Fruit fly (Drosophila melanogaster) whole organism, embryonic: ENCODE measurements around the gene hgo.

Experiments used
- Awh ChIP-seq: fragments of 200-800 bp; sonication (Bioruptor generic); IDR thresholded peaks from 2 replicates; pipeline ENCODE4, ENCODE4 v1.3.6; 2022; ENCODE audit warnings: missing biosample characterization, missing genetic modification characterization
- BEAF-32 ChIP-seq: fragments of 200-800 bp; sonication (Bioruptor generic); optimal IDR thresholded peaks from 3 replicates; lab custom pipeline; 2017; ENCODE audit warnings: missing biosample characterization, missing genetic modification characterization, mild to moderate bottlenecking, moderate library complexity, missing genetic modification reagents
- BtbVII ChIP-seq: fragments of 200-800 bp; sonication (Bioruptor generic); optimal IDR thresholded peaks from 3 replicates; lab custom pipeline; 2017; ENCODE audit warnings: missing biosample characterization, mild to moderate bottlenecking, missing genetic modification characterization
- CG12236 ChIP-seq: fragments of 200-800 bp; sonication (Bioruptor generic); optimal IDR thresholded peaks from 2 replicates; lab custom pipeline; 2016; ENCODE audit warnings: missing biosample characterization, missing genetic modification characterization
- CG12391 ChIP-seq: fragments of 200-800 bp; sonication (Bioruptor generic); optimal IDR thresholded peaks from 3 replicates; lab custom pipeline; 2018; ENCODE audit warnings: missing biosample characterization, mild to moderate bottlenecking, missing genetic modification characterization, moderate library complexity
- CG12659 ChIP-seq: fragments of 200-800 bp; sonication (Bioruptor generic); optimal IDR thresholded peaks from 3 replicates; lab custom pipeline; 2017; ENCODE audit warnings: mild to moderate bottlenecking, missing biosample characterization, missing genetic modification reagents, missing genetic modification characterization
- CG14014 ChIP-seq: fragments of 200-800 bp; sonication (Bioruptor generic); IDR thresholded peaks from 2 replicates; pipeline ENCODE4 v1.3.6; 2022; ENCODE audit warnings: missing biosample characterization, missing genetic modification characterization
- CG14710 ChIP-seq: fragments of 200-800 bp; sonication (Bioruptor generic); optimal IDR thresholded peaks from 3 replicates; lab custom pipeline; 2019; ENCODE audit warnings: missing biosample characterization, mild to moderate bottlenecking, missing genetic modification characterization, moderate library complexity
- CG15514 ChIP-seq: fragments of 200-800 bp; sonication (Bioruptor generic); optimal IDR thresholded peaks from 3 replicates; lab custom pipeline; 2017; ENCODE audit warnings: missing biosample characterization, missing genetic modification characterization, mild to moderate bottlenecking, moderate library complexity, missing genetic modification reagents
- CG16863 ChIP-seq: fragments of 200-800 bp; sonication (Bioruptor generic); optimal IDR thresholded peaks from 3 replicates; lab custom pipeline; 2016; ENCODE audit warnings: missing biosample characterization, missing genetic modification characterization
- CG17361 ChIP-seq: fragments of 200-800 bp; sonication (Bioruptor generic); IDR thresholded peaks from 3 replicates; pipeline ENCODE4 v1.3.6; 2022; ENCODE audit warnings: missing biosample characterization, missing genetic modification characterization
- CG1792 ChIP-seq: fragments of 200-800 bp; sonication (Bioruptor generic); optimal IDR thresholded peaks from 2 replicates; lab custom pipeline; 2016; ENCODE audit warnings: missing biosample characterization, missing genetic modification characterization
- CG18011 ChIP-seq: fragments of 200-800 bp; sonication (Bioruptor generic); optimal IDR thresholded peaks from 2 replicates; lab custom pipeline; 2017; ENCODE audit warnings: missing biosample characterization, missing genetic modification characterization, mild to moderate bottlenecking, moderate library complexity, missing genotype
- CG18619 ChIP-seq: fragments of 200-800 bp; sonication (Bioruptor generic); optimal IDR thresholded peaks from 3 replicates; lab custom pipeline; 2017; ENCODE audit warnings: missing biosample characterization, mild to moderate bottlenecking, missing genetic modification characterization
- CG2678 ChIP-seq: fragments of 200-800 bp; sonication (Bioruptor generic); optimal IDR thresholded peaks from 3 replicates; lab custom pipeline; 2019; ENCODE audit warnings: missing biosample characterization, mild to moderate bottlenecking, missing genetic modification characterization, moderate library complexity
- CG31224 ChIP-seq: fragments of 200-800 bp; sonication (Bioruptor generic); IDR thresholded peaks from 2 replicates; pipeline ENCODE4 v1.3.6; 2022; ENCODE audit warnings: missing biosample characterization, missing genetic modification characterization
- CG34422 ChIP-seq: fragments of 200-800 bp; sonication (Bioruptor generic); IDR thresholded peaks from 3 replicates; pipeline ENCODE4 v1.3.6; 2022; ENCODE audit warnings: missing biosample characterization, missing genetic modification characterization
- CG6854 ChIP-seq: fragments of 200-800 bp; sonication (Bioruptor generic); optimal IDR thresholded peaks from 3 replicates; lab custom pipeline; 2017; ENCODE audit warnings: missing biosample characterization, mild to moderate bottlenecking, missing genetic modification characterization
- CG8944 ChIP-seq: fragments of 200-800 bp; sonication (Bioruptor generic); optimal IDR thresholded peaks from 3 replicates; lab custom pipeline; 2016; ENCODE audit warnings: missing biosample characterization, missing genetic modification characterization
- CG9609 ChIP-seq: fragments of 200-800 bp; sonication (Bioruptor generic); optimal IDR thresholded peaks from 3 replicates; lab custom pipeline; 2016; ENCODE audit warnings: missing biosample characterization, missing genetic modification characterization
- CTCF ChIP-seq: fragments of 200-800 bp; sonication (Bioruptor generic); optimal IDR thresholded peaks from 2 replicates; lab custom pipeline; 2017; ENCODE audit warnings: missing biosample characterization, mild to moderate bottlenecking, missing genetic modification characterization, moderate library complexity
- D19B ChIP-seq: fragments of 200-800 bp; sonication (Bioruptor generic); optimal IDR thresholded peaks from 2 replicates; lab custom pipeline; 2017; ENCODE audit warnings: missing biosample characterization, mild to moderate bottlenecking, missing genetic modification characterization
- Dfd ChIP-seq, 2 experiments: fragments of >200 bp; optimal IDR thresholded peaks; 2 replicates each; lab custom pipeline; 2017; ENCODE audit warnings: missing biosample characterization in 2 of 2, missing genetic modification characterization in 2 of 2
- Fer3 ChIP-seq: fragments of 200-800 bp; sonication (Bioruptor generic); optimal IDR thresholded peaks from 2 replicates; lab custom pipeline; 2018; ENCODE audit warnings: missing biosample characterization, mild to moderate bottlenecking, missing genetic modification characterization, moderate library complexity
- HHEX ChIP-seq: fragments of 200-800 bp; sonication (Bioruptor generic); optimal IDR thresholded peaks from 3 replicates; lab custom pipeline; 2017; ENCODE audit warnings: missing biosample characterization, mild to moderate bottlenecking, missing genetic modification characterization, missing genetic modification reagents
- HLH3B ChIP-seq: fragments of 200-800 bp; sonication (Bioruptor generic); IDR thresholded peaks from 2 replicates; pipeline ENCODE4 v1.3.6; 2022; ENCODE audit warnings: missing biosample characterization, missing genetic modification characterization
- NFAT ChIP-seq: fragments of 200-800 bp; sonication (Bioruptor generic); IDR thresholded peaks from 2 replicates; pipeline ENCODE4 v1.3.6; 2022; ENCODE audit warnings: missing biosample characterization, missing genetic modification characterization
- Tbp ChIP-seq: fragments of >200 bp; optimal IDR thresholded peaks from 2 replicates; lab custom pipeline; 2018; ENCODE audit warnings: missing biosample characterization, missing genetic modification characterization
- al ChIP-seq: fragments of 200-800 bp; sonication (Bioruptor generic); IDR thresholded peaks from 2 replicates; pipeline ENCODE4 v1.3.6; 2022; ENCODE audit warnings: missing biosample characterization, missing genetic modification characterization
- aop ChIP-seq: fragments of 200-800 bp; sonication (Bioruptor generic); IDR thresholded peaks from 2 replicates; pipeline ENCODE4 v1.3.6; 2022; ENCODE audit warnings: missing biosample characterization, missing genetic modification characterization
- ase ChIP-seq: fragments of 200-800 bp; sonication (Bioruptor generic); IDR thresholded peaks from 3 replicates; pipeline ENCODE4 v1.3.6; 2022; ENCODE audit warnings: missing biosample characterization, missing genetic modification characterization
- ato ChIP-seq: fragments of 200-800 bp; sonication (Bioruptor generic); IDR thresholded peaks from 2 replicates; pipeline ENCODE4 v1.3.6; 2022; ENCODE audit warnings: missing biosample characterization, missing genetic modification characterization; ENCODE audit not compliant: partially characterized antibody
- caup ChIP-seq: fragments of 200-800 bp; sonication (Bioruptor generic); optimal IDR thresholded peaks from 3 replicates; lab custom pipeline; 2017; ENCODE audit warnings: missing biosample characterization, mild to moderate bottlenecking, missing genetic modification characterization, moderate library complexity; ENCODE audit not compliant: severe bottlenecking
- chm ChIP-seq: fragments of 200-800 bp; sonication (Bioruptor generic); IDR thresholded peaks from 2 replicates; pipeline ENCODE4 v1.3.6; 2022; ENCODE audit warnings: missing biosample characterization, missing genetic modification characterization
- crp ChIP-seq, 2 experiments: fragments of 200-800 bp; sonication (Bioruptor generic); optimal IDR thresholded peaks; 2 replicates in 1 of 2; 3 replicates in 1 of 2; lab custom pipeline; 2017; ENCODE audit warnings: missing biosample characterization in 2 of 2, missing genetic modification characterization in 2 of 2, mild to moderate bottlenecking in 1 of 2, moderate library complexity in 1 of 2
- da ChIP-seq: fragments of 200-800 bp; sonication (Bioruptor generic); optimal IDR thresholded peaks from 2 replicates; lab custom pipeline; 2016; ENCODE audit warnings: missing biosample characterization, missing genetic modification characterization
- ems ChIP-seq: fragments of 200-800 bp; sonication (Bioruptor generic); optimal IDR thresholded peaks from 3 replicates; lab custom pipeline; 2016; ENCODE audit warnings: missing biosample characterization, missing genetic modification characterization
- ewg ChIP-seq: fragments of 200-800 bp; sonication (Bioruptor generic); optimal IDR thresholded peaks from 3 replicates; lab custom pipeline; 2017; ENCODE audit warnings: mild to moderate bottlenecking, missing biosample characterization, missing genetic modification reagents, missing genetic modification characterization
- grn ChIP-seq: fragments of 200-800 bp; sonication (Bioruptor generic); optimal IDR thresholded peaks from 3 replicates; lab custom pipeline; 2017; ENCODE audit warnings: missing biosample characterization, missing genetic modification characterization
- hbn ChIP-seq: fragments of 200-800 bp; sonication (Bioruptor generic); IDR thresholded peaks from 2 replicates; pipeline ENCODE4 v1.3.6; 2022; ENCODE audit warnings: missing biosample characterization, missing genetic modification characterization; ENCODE audit not compliant: partially characterized antibody
- hkb ChIP-seq, 2 experiments: fragments of 200-800 bp in 1 of 2; fragments of >200 bp in 1 of 2; sonication (Bioruptor generic) in 1 of 2; IDR thresholded peaks in 1 of 2; optimal IDR thresholded peaks in 1 of 2; 2 replicates each; pipeline versions ENCODE4 v1.3.6 to Lab custom; 2017 to 2022; ENCODE audit warnings: missing biosample characterization in 1 of 2, missing genetic modification characterization in 1 of 2
- lov ChIP-seq, 2 experiments: fragments of 200-800 bp in 1 of 2; fragments of >200 bp in 1 of 2; sonication (Bioruptor generic) in 1 of 2; IDR thresholded peaks in 1 of 2; optimal IDR thresholded peaks in 1 of 2; 2 replicates in 1 of 2; 3 replicates in 1 of 2; pipeline versions ENCODE4 v1.3.6 to Lab custom; 2017 to 2022; ENCODE audit warnings: missing biosample characterization in 1 of 2, missing genetic modification characterization in 1 of 2
- sd ChIP-seq: fragments of 200-800 bp; sonication (Bioruptor generic); optimal IDR thresholded peaks from 3 replicates; lab custom pipeline; 2018; ENCODE audit warnings: missing biosample characterization, mild to moderate bottlenecking, missing genetic modification characterization, moderate library complexity
- sens ChIP-seq: fragments of 200-800 bp; sonication (Bioruptor generic); peaks from one replicate; lab custom pipeline; 2016; ENCODE audit warnings: missing biosample characterization, missing genetic modification characterization
- ssp ChIP-seq: fragments of 200-800 bp; sonication (Bioruptor generic); IDR thresholded peaks from 2 replicates; pipeline ENCODE4 v1.3.6; 2022; ENCODE audit warnings: missing biosample characterization, missing genetic modification characterization
- unc-4 ChIP-seq: fragments of 200-800 bp; sonication (Bioruptor generic); IDR thresholded peaks from 2 replicates; pipeline ENCODE4 v1.3.6; 2022; ENCODE audit warnings: missing biosample characterization, missing genetic modification characterization; ENCODE audit not compliant: partially characterized antibody
- zfh1 ChIP-seq: fragments of 200-800 bp; sonication (Bioruptor generic); IDR thresholded peaks from 3 replicates; pipeline ENCODE4 v1.3.6; 2022; ENCODE audit warnings: missing biosample characterization, missing genetic modification characterization
- zfh2 ChIP-seq: fragments of 200-800 bp; sonication (Bioruptor generic); optimal IDR thresholded peaks from 2 replicates; lab custom pipeline; 2016; ENCODE audit warnings: missing biosample characterization, missing genetic modification characterization

Gene hgo

dm6 chr2L:11123499-11123898, 12.7 kb upstream of the hgo start, which contains the start of the genes Csl4 and Nup160 (continued):
- TF ChIP-seq CG18011 (peak; percentile 65), hbn (0 out of 2 replicates have a peak, but pooled peaks have one; percentile 32), CG14014 (peak; percentile 75), al (GFP tag; lab: Robert Waterston, UW) (peak; percentile 69), sd (tag; lab: Kevin White, UChicago) (no peak), HHEX (GFP tag; lab: Kevin White, UChicago) (peak; percentile 56), CG14710 (tag; lab: Kevin White, UChicago) (peak; percentile 77), zfh2 (GFP tag; lab: Kevin White, UChicago) (peak; percentile 89), chm (GFP tag; lab: Robert Waterston, UW) (0 out of 2 replicates have a peak, but pooled peaks have one; percentile 25), ewg (GFP tag; lab: Kevin White, UChicago) (peak; percentile 64), D19B (GFP tag; lab: Kevin White, UChicago) (no peak), CG17361 (GFP tag; lab: Robert Waterston, UW) (no peak), CG1792 (GFP tag; lab: Kevin White, UChicago) (peak; percentile 77), CTCF (peak; percentile 23), CG15514 (peak; percentile 66), CG18619 (GFP tag; lab: Kevin White, UChicago) (no peak), ssp (GFP tag; lab: Robert Waterston, UW) (peak; percentile 51), CG16863 (GFP tag; lab: Kevin White, UChicago) (peak; percentile 76), ase (GFP tag; lab: Robert Waterston, UW) (peak; percentile 66; the same call in 2 of the 3 replicates), CG34422 (GFP tag; lab: Robert Waterston, UW) (peak; percentile 90), grn (GFP tag; lab: Kevin White, UChicago) (no peak), Dfd (GFP tag; optimal IDR thresholded peaks at IDR 0.05; lab: Kevin White, UChicago) (no peak), CG12391 (peak; percentile 83), CG2678 (tag; lab: Kevin White, UChicago) (no peak), unc-4 (GFP tag; lab: Robert Waterston, UW) (0 out of 2 replicates have a peak, but pooled peaks have one; percentile 29), da (GFP tag; lab: Kevin White, UChicago) (peak; percentile 73), caup (GFP tag; lab: Kevin White, UChicago) (peak; percentile 74), zfh1 (GFP tag; lab: Robert Waterston, UW) (peak; percentile 79), Awh (GFP tag; lab: Robert Waterston, UW) (peak; percentile 55; the same call in 1 of the 2 replicates), ems (peak; percentile 86), Tbp (GFP tag; lab: Kevin White, UChicago) (no peak), CG31224 (GFP tag; lab: Robert Waterston, UW) (peak; percentile 63), ato (GFP tag; lab: Robert Waterston, UW) (no peak), crp (GFP tag; optimal IDR thresholded peaks at IDR 0.05; lab: Kevin White, UChicago) (peak in 1 of 2 experiments; percentile 49), BtbVII (GFP tag; lab: Kevin White, UChicago) (no peak), CG8944 (GFP tag; lab: Kevin White, UChicago) (peak; percentile 86), CG12659 (peak; percentile 75), NFAT (GFP tag; lab: Robert Waterston, UW) (peak; percentile 65)

dm6 chr2L:11130151-11131008, 5.8 kb upstream of the hgo start, which contains the start of the genes RfC38 and CG4751:
Gene RfC38 (minus strand): TSS chr2L:11130645.
Gene CG4751 (plus strand): TSS chr2L:11130737.
- no peak for TF ChIP-seq CG6854 (GFP tag; lab: Kevin White, UChicago)
- TF ChIP-seq sens (GFP tag; lab: Kevin White, UChicago): peak; percentile 60
- no peak for TF ChIP-seq HLH3B
- no peak for TF ChIP-seq al (GFP tag; lab: Robert Waterston, UW)
- TF ChIP-seq CG12236 (GFP tag; lab: Kevin White, UChicago): no peak
- TF ChIP-seq Fer3 (tag; lab: Kevin White, UChicago): peak; percentile 19
- TF ChIP-seq BEAF-32 (GFP tag; lab: Kevin White, UChicago): peak; percentile 73
- TF ChIP-seq aop (GFP tag; lab: Robert Waterston, UW): no peak
- no peak for TF ChIP-seq hkb (optimal IDR thresholded peaks at IDR 0.05; lab: Kevin White, UChicago)
- no peak for TF ChIP-seq hkb (GFP tag; IDR thresholded peaks at IDR 0.05; lab: Robert Waterston, UW)
- TF ChIP-seq NFAT (GFP tag; lab: Robert Waterston, UW): no peak
- no peak for TF ChIP-seq lov (optimal IDR thresholded peaks at IDR 0.05; lab: Kevin White, UChicago)
- no peak for TF ChIP-seq lov (GFP tag; IDR thresholded peaks at IDR 0.05; lab: Robert Waterston, UW)
- TF ChIP-seq CG9609: no peak
